Fruit fly (Drosophila melanogaster) whole organism, embryonic: Measurements from ENCODE around the gene beat-VI.

Source experiments
- ATbp ChIP-seq: fragments of 200-800 bp; sonication (Bioruptor generic); optimal IDR thresholded peaks from 2 replicates; lab custom pipeline; 2017; ENCODE audit warnings: missing biosample characterization, mild to moderate bottlenecking, missing genetic modification characterization, missing genetic modification reagents
- Aef1 ChIP-seq: fragments of 200-800 bp; sonication (Bioruptor generic); IDR thresholded peaks from 3 replicates; pipeline ENCODE4 v1.3.6; 2022; ENCODE audit warnings: missing biosample characterization, missing genetic modification characterization
- Asciz ChIP-seq: fragments of 200-800 bp; sonication (Bioruptor generic); optimal IDR thresholded peaks from 2 replicates; lab custom pipeline; 2017; ENCODE audit warnings: missing biosample characterization, mild to moderate bottlenecking, missing genetic modification characterization, missing genetic modification reagents
- Blimp-1 ChIP-seq: fragments of 200-800 bp; sonication (Bioruptor generic); optimal IDR thresholded peaks from 3 replicates; lab custom pipeline; 2018; ENCODE audit warnings: missing biosample characterization, missing genetic modification characterization, mild to moderate bottlenecking, moderate library complexity, missing genetic modification reagents
- C15 ChIP-seq: fragments of 200-800 bp; sonication (Bioruptor generic); IDR thresholded peaks from 3 replicates; pipeline ENCODE4 v1.3.6; 2022; ENCODE audit warnings: missing biosample characterization, missing genetic modification characterization
- CG12659 ChIP-seq: fragments of 200-800 bp; sonication (Bioruptor generic); optimal IDR thresholded peaks from 3 replicates; lab custom pipeline; 2017; ENCODE audit warnings: mild to moderate bottlenecking, missing biosample characterization, missing genetic modification reagents, missing genetic modification characterization
- CG12769 ChIP-seq: fragments of 200-800 bp; sonication (Bioruptor generic); optimal IDR thresholded peaks from 2 replicates; lab custom pipeline; 2019; ENCODE audit warnings: missing biosample characterization, mild to moderate bottlenecking, missing genetic modification characterization, moderate library complexity
- CG1529 ChIP-seq: fragments of 200-800 bp; sonication (Bioruptor generic); optimal IDR thresholded peaks from 3 replicates; lab custom pipeline; 2018; ENCODE audit warnings: missing biosample characterization, missing genetic modification characterization
- CG15479 ChIP-seq: fragments of 200-800 bp; sonication (Bioruptor generic); optimal IDR thresholded peaks from 3 replicates; lab custom pipeline; 2019; ENCODE audit warnings: missing biosample characterization, mild to moderate bottlenecking, missing genetic modification characterization, moderate library complexity
- CG1603 ChIP-seq: fragments of 200-800 bp; sonication (Bioruptor generic); optimal IDR thresholded peaks from 2 replicates; lab custom pipeline; 2019; ENCODE audit warnings: missing biosample characterization, mild to moderate bottlenecking, missing genetic modification characterization, moderate library complexity
- CG16813 ChIP-seq: fragments of 200-800 bp; sonication (Bioruptor generic); IDR thresholded peaks from 3 replicates; pipeline ENCODE4 v1.3.6; 2022; ENCODE audit warnings: missing biosample characterization, missing genetic modification characterization; ENCODE audit not compliant: partially characterized antibody
- CG17328 ChIP-seq: fragments of 200-800 bp; sonication (Bioruptor generic); IDR thresholded peaks from 2 replicates; pipeline ENCODE4 v1.3.6; 2022; ENCODE audit warnings: missing biosample characterization, missing genetic modification characterization
- CG17359 ChIP-seq: fragments of 200-800 bp; sonication (Bioruptor generic); optimal IDR thresholded peaks from 3 replicates; lab custom pipeline; 2018; ENCODE audit warnings: missing biosample characterization, mild to moderate bottlenecking, missing genetic modification characterization, moderate library complexity
- CG18619 ChIP-seq: fragments of 200-800 bp; sonication (Bioruptor generic); optimal IDR thresholded peaks from 3 replicates; lab custom pipeline; 2017; ENCODE audit warnings: missing biosample characterization, mild to moderate bottlenecking, missing genetic modification characterization
- CG3838 ChIP-seq: fragments of 200-800 bp; sonication (Bioruptor generic); optimal IDR thresholded peaks from 3 replicates; lab custom pipeline; 2016; ENCODE audit warnings: missing biosample characterization, missing genetic modification characterization
- CG6791 ChIP-seq: fragments of 200-800 bp; sonication (Bioruptor generic); IDR thresholded peaks from 3 replicates; pipeline ENCODE4 v1.3.6; 2022; ENCODE audit warnings: missing biosample characterization, missing genetic modification characterization; ENCODE audit not compliant: partially characterized antibody
- CG7372 ChIP-seq: fragments of 200-800 bp; sonication (Bioruptor generic); IDR thresholded peaks from 2 replicates; pipeline ENCODE4 v1.3.6; 2022; ENCODE audit warnings: missing biosample characterization, missing genetic modification characterization
- CG9876 ChIP-seq: fragments of 200-800 bp; sonication (Bioruptor generic); optimal IDR thresholded peaks from 2 replicates; lab custom pipeline; 2016; ENCODE audit warnings: missing biosample characterization, missing genetic modification characterization
- D ChIP-seq, 2 experiments: fragments of 200-800 bp in 1 of 2; fragments of >200 bp in 1 of 2; sonication (Bioruptor generic) in 1 of 2; optimal IDR thresholded peaks; 2 replicates in 1 of 2; 3 replicates in 1 of 2; lab custom pipeline; 2017; ENCODE audit warnings: mild to moderate bottlenecking in 1 of 2, missing biosample characterization in 1 of 2, missing genetic modification characterization in 1 of 2, missing genetic modification reagents in 1 of 2
- Doc2 ChIP-seq: fragments of 200-800 bp; sonication (Bioruptor generic); IDR thresholded peaks from 2 replicates; pipeline ENCODE4 v1.3.6; 2022; ENCODE audit warnings: missing biosample characterization, missing genetic modification characterization
- E2f1 ChIP-seq: fragments of 200-800 bp; sonication (Bioruptor generic); IDR thresholded peaks from 2 replicates; pipeline ENCODE4 v1.3.6; 2022; ENCODE audit warnings: missing biosample characterization, missing genetic modification characterization
- ERR ChIP-seq: fragments of 200-800 bp; sonication (Bioruptor generic); optimal IDR thresholded peaks from 2 replicates; lab custom pipeline; 2016; ENCODE audit warnings: missing biosample characterization, missing genetic modification characterization
- Gsc ChIP-seq: fragments of 200-800 bp; sonication (Bioruptor generic); IDR thresholded peaks from 2 replicates; pipeline ENCODE4 v1.3.6; 2022; ENCODE audit warnings: missing biosample characterization, missing genetic modification characterization
- Hr39 ChIP-seq: fragments of >200 bp; optimal IDR thresholded peaks from 2 replicates; lab custom pipeline; 2017
- Rx ChIP-seq: fragments of 200-800 bp; sonication (Bioruptor generic); IDR thresholded peaks from 2 replicates; pipeline ENCODE4 v1.3.6; 2022; ENCODE audit warnings: missing biosample characterization, missing genetic modification characterization
- Spps ChIP-seq: fragments of 200-800 bp; sonication (Bioruptor generic); optimal IDR thresholded peaks from 2 replicates; lab custom pipeline; 2018; ENCODE audit warnings: missing biosample characterization, mild to moderate bottlenecking, missing genetic modification characterization
- ap ChIP-seq: fragments of 200-800 bp; sonication (Bioruptor generic); IDR thresholded peaks from 2 replicates; pipeline ENCODE4 v1.3.6; 2022; ENCODE audit warnings: missing biosample characterization, missing genetic modification characterization
- ase ChIP-seq: fragments of 200-800 bp; sonication (Bioruptor generic); IDR thresholded peaks from 3 replicates; pipeline ENCODE4 v1.3.6; 2022; ENCODE audit warnings: missing biosample characterization, missing genetic modification characterization
- fd96Cb ChIP-seq: fragments of 200-800 bp; sonication (Bioruptor generic); optimal IDR thresholded peaks from 2 replicates; lab custom pipeline; 2018; ENCODE audit warnings: missing biosample characterization, mild to moderate bottlenecking, missing genetic modification characterization, moderate library complexity
- gcm ChIP-seq: fragments of 200-800 bp; sonication (Bioruptor generic); optimal IDR thresholded peaks from 2 replicates; lab custom pipeline; 2019; ENCODE audit warnings: missing biosample characterization, mild to moderate bottlenecking, missing genetic modification characterization, moderate library complexity
- gcm2 ChIP-seq: fragments of 200-800 bp; sonication (Bioruptor generic); optimal IDR thresholded peaks from 2 replicates; lab custom pipeline; 2016; ENCODE audit warnings: missing biosample characterization, missing genetic modification characterization
- gem ChIP-seq: fragments of 200-800 bp; sonication (Bioruptor generic); optimal IDR thresholded peaks from 2 replicates; lab custom pipeline; 2019; ENCODE audit warnings: missing biosample characterization, mild to moderate bottlenecking, missing genetic modification characterization, moderate library complexity
- hbn ChIP-seq: fragments of 200-800 bp; sonication (Bioruptor generic); IDR thresholded peaks from 2 replicates; pipeline ENCODE4 v1.3.6; 2022; ENCODE audit warnings: missing biosample characterization, missing genetic modification characterization; ENCODE audit not compliant: partially characterized antibody
- her ChIP-seq: fragments of 200-800 bp; sonication (Bioruptor generic); optimal IDR thresholded peaks from 2 replicates; lab custom pipeline; 2016; ENCODE audit warnings: missing biosample characterization, missing genetic modification characterization
- hth ChIP-seq: fragments of >200 bp; optimal IDR thresholded peaks from 2 replicates; lab custom pipeline; 2017; ENCODE audit warnings: inconsistent platforms
- klu ChIP-seq: fragments of 200-800 bp; sonication (Bioruptor generic); IDR thresholded peaks from 2 replicates; pipeline ENCODE4 v1.3.6; 2022; ENCODE audit warnings: missing biosample characterization, missing genetic modification characterization
- knrl ChIP-seq: fragments of 200-800 bp; sonication (Bioruptor generic); IDR thresholded peaks from 3 replicates; pipeline ENCODE4 v1.3.6; 2022; ENCODE audit warnings: missing biosample characterization, missing genetic modification characterization; ENCODE audit not compliant: partially characterized antibody
- lmd ChIP-seq: fragments of 200-800 bp; sonication (Bioruptor generic); IDR thresholded peaks from 2 replicates; pipeline ENCODE4 v1.3.6; 2022; ENCODE audit warnings: missing biosample characterization, missing genetic modification characterization
- pan ChIP-seq, 4 experiments: fragments of >200 bp in 3 of 4; fragments of 200-800 bp in 1 of 4; sonication (Bioruptor generic) in 1 of 4; optimal IDR thresholded peaks in 3 of 4; IDR thresholded peaks in 1 of 4; 2 replicates each; pipeline versions ENCODE4 v1.3.6 to Lab custom; 2017 to 2022; ENCODE audit warnings: missing biosample characterization in 2 of 4, missing genetic modification characterization in 2 of 4, mixed read lengths in 1 of 4
- pzg ChIP-seq: fragments of 200-800 bp; sonication (Bioruptor generic); optimal IDR thresholded peaks from 3 replicates; lab custom pipeline; 2018; ENCODE audit warnings: missing biosample characterization, mild to moderate bottlenecking, missing genetic modification characterization, moderate library complexity
- rib ChIP-seq: fragments of 200-800 bp; sonication (Bioruptor generic); IDR thresholded peaks from 2 replicates; pipeline ENCODE4 v1.3.6; 2022; ENCODE audit warnings: missing biosample characterization, missing genetic modification characterization
- row ChIP-seq: fragments of 200-800 bp; sonication (Bioruptor generic); IDR thresholded peaks from 3 replicates; pipeline ENCODE4 v1.3.6; 2022; ENCODE audit warnings: missing biosample characterization, missing genetic modification characterization
- schlank ChIP-seq: fragments of 200-800 bp; sonication (Bioruptor generic); optimal IDR thresholded peaks from 2 replicates; lab custom pipeline; 2018; ENCODE audit warnings: missing biosample characterization, mild to moderate bottlenecking, missing genetic modification characterization
- tin ChIP-seq: fragments of 200-800 bp; sonication (Bioruptor generic); optimal IDR thresholded peaks from 3 replicates; lab custom pipeline; 2016; ENCODE audit warnings: missing biosample characterization, missing genetic modification characterization
- trh ChIP-seq: fragments of 200-800 bp; sonication (Bioruptor generic); optimal IDR thresholded peaks from 2 replicates; lab custom pipeline; 2016; ENCODE audit warnings: missing biosample characterization, missing genetic modification characterization
- ttk ChIP-seq: fragments of 200-800 bp; sonication (Bioruptor generic); IDR thresholded peaks from 2 replicates; pipeline ENCODE4 v2.1.2; 2022; ENCODE audit warnings: missing biosample characterization, missing genetic modification characterization
- vvl ChIP-seq: fragments of 200-800 bp; sonication (Bioruptor generic); IDR thresholded peaks from 2 replicates; pipeline ENCODE4 v1.3.6; 2022; ENCODE audit warnings: missing biosample characterization, missing genetic modification characterization
- wdn ChIP-seq: fragments of 200-800 bp; sonication (Bioruptor generic); IDR thresholded peaks from 2 replicates; pipeline ENCODE4 v1.3.6; 2022; ENCODE audit warnings: missing biosample characterization, missing genetic modification characterization

Gene beat-VI

DNA sequence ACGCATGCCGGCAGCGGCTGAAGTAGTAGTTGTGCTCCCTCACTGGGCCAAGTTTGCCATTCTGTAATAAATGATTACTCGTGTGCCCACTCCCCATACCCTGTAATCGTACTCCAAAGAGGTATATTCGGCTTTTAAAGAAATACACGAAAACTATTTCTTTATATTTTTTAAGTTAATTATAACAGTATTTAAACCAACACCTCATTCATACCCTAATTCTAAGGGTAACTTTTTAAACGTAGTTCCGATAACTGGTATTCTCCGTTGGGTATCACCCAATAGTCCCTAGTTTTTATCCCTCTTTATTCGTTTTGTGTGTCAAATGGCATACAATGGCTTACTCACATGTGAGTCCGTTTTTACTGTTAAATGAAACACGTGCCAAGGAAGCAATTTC is 40.4 kb upstream of the beat-VI start (continued):
- TF ChIP-seq tin (GFP tag; lab: Kevin White, UChicago): no peak
- TF ChIP-seq schlank: no peak
- no peak for TF ChIP-seq hth (lab: Kevin White, UChicago)
- no peak for TF ChIP-seq her (GFP tag; lab: Kevin White, UChicago)
- peak; percentile 43; the same call in 1 of the 3 replicates for TF ChIP-seq Aef1 (GFP tag; lab: Robert Waterston, UW)

DNA sequence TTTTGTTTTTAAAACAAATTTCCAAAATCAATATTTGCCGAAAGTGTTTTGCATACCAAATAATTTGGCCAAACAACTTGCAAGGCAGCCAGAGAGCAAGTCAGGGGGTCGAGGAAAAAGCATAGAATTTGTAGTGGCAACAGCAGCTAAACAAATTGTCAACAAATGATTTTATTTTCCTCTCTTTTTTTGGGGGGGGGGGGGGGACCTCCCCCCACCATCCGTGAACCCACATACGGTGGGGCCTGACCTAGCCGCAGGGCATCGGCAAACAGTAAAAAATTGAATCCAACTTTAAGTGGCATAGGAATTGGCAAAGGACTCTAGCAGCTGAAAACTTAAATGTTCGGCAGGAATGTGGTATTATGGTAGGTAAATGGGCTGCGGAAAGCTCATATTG is 28.1 kb upstream of the beat-VI start:
- TF ChIP-seq Hr39 (lab: Kevin White, UChicago) (peak; percentile 82), gcm (GFP tag; lab: Kevin White, UChicago) (no peak), vvl (no peak), Rx (GFP tag; lab: Robert Waterston, UW) (no peak), CG1529 (GFP tag; lab: Kevin White, UChicago) (no peak), lmd (GFP tag; lab: Robert Waterston, UW) (no peak), CG6791 (GFP tag; lab: Robert Waterston, UW) (no peak)

DNA sequence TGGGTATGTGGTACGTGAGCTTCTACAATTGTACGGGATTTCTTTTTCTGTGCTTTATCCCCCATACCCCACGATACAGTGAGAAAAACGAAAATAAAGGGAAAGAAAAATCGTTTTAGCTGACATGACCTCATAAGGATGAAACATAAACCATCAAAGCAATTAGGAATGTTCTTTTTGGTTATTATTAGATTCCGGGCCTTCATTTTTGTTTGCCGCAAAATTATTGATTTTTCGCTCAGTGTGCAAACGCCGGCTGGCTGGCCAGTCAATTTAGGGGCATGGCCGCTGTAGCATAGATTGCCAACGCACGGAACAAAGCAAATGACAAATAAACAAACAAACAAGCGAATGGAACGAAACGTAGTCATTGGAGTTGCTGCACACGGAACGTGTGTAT is 11.6 kb downstream of the beat-VI start:
- TF ChIP-seq CG17359 (tag; lab: Kevin White, UChicago) (peak; percentile 25), Spps (tag; lab: Kevin White, UChicago) (no peak), C15 (no peak), trh (GFP tag; lab: Kevin White, UChicago) (no peak), CG12769 (tag; lab: Kevin White, UChicago) (peak; percentile 38), ttk (no peak), gcm2 (GFP tag; lab: Kevin White, UChicago) (no peak), ERR (no peak), hbn (GFP tag; lab: Robert Waterston, UW) (no peak), pan (optimal IDR thresholded peaks at IDR 0.05; lab: Kevin White, UChicago) (no peak), pan (GFP tag; optimal IDR thresholded peaks at IDR 0.05 in 1 of 2, IDR thresholded peaks at IDR 0.05 in 1 of 2) (peak in 1 of 2 experiments; percentile 35), Gsc (no peak), klu (no peak), wdn (GFP tag; lab: Robert Waterston, UW) (no peak), row (peak; percentile 40; the same call in 2 of the 3 replicates), fd96Cb (tag; lab: Kevin White, UChicago) (peak; percentile 2), E2f1 (GFP tag; lab: Robert Waterston, UW) (no peak), D (optimal IDR thresholded peaks at IDR 0.05; lab: Kevin White, UChicago) (no peak), D (GFP tag; optimal IDR thresholded peaks at IDR 0.05; lab: Kevin White, UChicago) (no peak), CG15479 (GFP tag; lab: Kevin White, UChicago) (no peak), CG3838 (GFP tag; lab: Kevin White, UChicago) (no peak), CG12659 (GFP tag; lab: Kevin White, UChicago) (no peak), CG7372 (GFP tag; lab: Robert Waterston, UW) (no peak), CG1603 (tag; lab: Kevin White, UChicago) (peak; percentile 35), Doc2 (GFP tag; lab: Robert Waterston, UW) (no peak), ap (GFP tag; lab: Robert Waterston, UW) (no peak), CG17328 (0 out of 2 replicates have a peak, but pooled peaks have one; percentile 22), rib (GFP tag; lab: Robert Waterston, UW) (no peak), ATbp (GFP tag; lab: Kevin White, UChicago) (peak; percentile 18), CG18619 (GFP tag; lab: Kevin White, UChicago) (no peak), Blimp-1 (GFP tag; lab: Kevin White, UChicago) (no peak), ase (GFP tag; lab: Robert Waterston, UW) (no peak), gem (peak; percentile 46), CG9876 (GFP tag; lab: Kevin White, UChicago) (no peak), knrl (GFP tag; lab: Robert Waterston, UW) (no peak), pzg (GFP tag; lab: Kevin White, UChicago) (no peak), Asciz (GFP tag; lab: Kevin White, UChicago) (no peak), CG16813 (GFP tag; lab: Robert Waterston, UW) (no peak)
